Worm (Caenorhabditis elegans) whole organism, L4 larva: ENCODE results near the gene srlf-2.

Experiments
- hlh-11 ChIP-seq: fragments of 200-800 bp; sonication (Bioruptor generic); optimal IDR thresholded peaks from 2 replicates; lab custom pipeline; 2018; ENCODE audit warnings: mild to moderate bottlenecking, missing genetic modification characterization, missing compliant biosample characterization
- nhr-76 ChIP-seq: fragments of 150-350 bp; optimal IDR thresholded peaks from 2 replicates; lab custom pipeline; 2014; ENCODE audit warnings: missing biosample characterization, missing genetic modification characterization
- pqm-1 ChIP-seq: sonication (generic microtip); optimal IDR thresholded peaks from 2 replicates; lab custom pipeline; 2017; ENCODE audit warnings: missing biosample characterization, missing genetic modification characterization
- skn-1 ChIP-seq: fragments of 150-350 bp; optimal IDR thresholded peaks from 2 replicates; lab custom pipeline; 2014; ENCODE audit warnings: missing biosample characterization, missing genetic modification characterization
- zip-11 ChIP-seq: fragments of 200-800 bp; sonication (Bioruptor generic); IDR thresholded peaks from 2 replicates; pipeline ENCODE4 v1.3.6; 2022; ENCODE audit warnings: missing genetic modification characterization, missing compliant biosample characterization

DNA sequence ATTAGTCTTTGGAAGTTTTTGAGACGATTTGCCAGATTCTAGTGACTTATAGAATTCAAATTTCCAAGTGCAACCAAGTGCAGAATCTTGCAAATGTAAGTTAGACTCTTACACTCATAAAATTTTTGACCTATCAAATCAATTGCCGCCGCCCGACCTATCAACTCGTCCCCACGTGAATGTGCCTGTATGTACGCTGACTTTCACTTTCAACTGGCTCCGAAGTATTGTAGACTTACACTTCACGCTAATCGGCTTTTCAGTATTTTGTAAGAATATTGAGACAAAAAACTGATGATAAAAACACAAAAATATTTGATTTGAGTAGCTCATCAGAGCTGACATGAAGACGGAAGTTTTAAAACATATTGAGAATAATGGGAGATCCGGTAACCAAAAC, 42.8 kb downstream of the srlf-2 start:
- TF ChIP-seq hlh-11, result peak; percentile 59
- TF ChIP-seq skn-1 (tag; lab: Kevin White, UChicago), result no peak
- TF ChIP-seq nhr-76 (tag; lab: Kevin White, UChicago), result no peak
- peak; percentile 22 for TF ChIP-seq pqm-1 (tag; lab: Kevin White, UChicago)
- TF ChIP-seq zip-11 (GFP tag; lab: Robert Waterston, UW), result no peak
